Fruit fly (Drosophila melanogaster) Kc167 (cell line): ENCODE measurements around the gene CG14840.

ENCODE experiments used
- Sin3A ChIP-seq: fragments of >200 bp; optimal IDR thresholded peaks from 2 replicates; lab custom pipeline; 2018; ENCODE audit warnings: missing external identifiers
- psq ChIP-seq: fragments of >200 bp; optimal IDR thresholded peaks from 2 replicates; lab custom pipeline; 2017; ENCODE audit warnings: missing external identifiers

DNA sequence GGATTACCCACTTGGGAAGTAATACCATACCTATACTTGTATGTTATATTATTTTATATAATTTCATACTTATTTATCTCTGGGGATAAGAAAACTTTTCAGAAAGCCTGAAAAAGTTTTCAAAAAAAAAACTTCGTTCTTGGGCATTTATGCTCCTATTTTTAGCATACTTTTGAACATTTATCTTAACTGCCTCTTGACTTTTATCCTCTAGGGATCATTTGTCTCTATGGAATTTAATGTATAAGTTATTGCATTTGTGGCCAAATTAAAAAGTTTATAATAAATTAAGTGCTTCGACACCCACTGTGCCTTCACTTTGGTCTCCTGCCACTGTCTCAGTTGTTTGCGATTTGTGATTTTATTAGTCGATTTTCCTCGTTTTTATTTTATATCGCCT is 19.3 kb upstream of the CG14840 start:
- TF ChIP-seq psq (lab: Kevin White, UChicago) = no peak
- TF ChIP-seq Sin3A = no peak
